Worm (Caenorhabditis elegans): ENCODE measurements around the gene dyf-19.

The dyf-19 gene

DNA sequence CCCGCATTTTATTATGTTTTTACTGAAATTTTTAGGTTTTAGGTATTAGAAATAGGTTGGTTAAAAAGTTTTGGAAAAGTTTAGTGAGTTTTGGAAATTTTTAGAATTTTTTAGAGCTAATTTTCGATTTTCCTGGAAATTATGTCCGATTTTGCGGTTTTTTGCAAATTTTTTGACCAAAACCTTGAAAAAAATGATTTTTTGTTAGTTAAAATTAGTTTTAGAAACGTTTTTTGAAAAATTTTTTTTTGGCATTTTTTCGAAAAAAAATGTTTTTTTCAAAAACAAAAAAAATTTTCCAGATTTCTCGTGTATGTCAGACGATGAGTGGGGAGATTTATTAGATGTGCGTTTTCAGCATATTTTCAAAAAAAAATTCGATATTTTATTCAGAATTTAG, at the start of gene dyf-19:
Gene dyf-19, plus strand, starts transcription at position 301 of the 400 bp plus-strand sequence.
- TF ChIP-seq W03F9.2 (tag; optimal IDR thresholded peaks at IDR 0.05) (no peak), him-1 (tag; optimal IDR thresholded peaks at IDR 0.05) (no peak), dao-5 (tag; optimal IDR thresholded peaks at IDR 0.05) (no peak)

DNA sequence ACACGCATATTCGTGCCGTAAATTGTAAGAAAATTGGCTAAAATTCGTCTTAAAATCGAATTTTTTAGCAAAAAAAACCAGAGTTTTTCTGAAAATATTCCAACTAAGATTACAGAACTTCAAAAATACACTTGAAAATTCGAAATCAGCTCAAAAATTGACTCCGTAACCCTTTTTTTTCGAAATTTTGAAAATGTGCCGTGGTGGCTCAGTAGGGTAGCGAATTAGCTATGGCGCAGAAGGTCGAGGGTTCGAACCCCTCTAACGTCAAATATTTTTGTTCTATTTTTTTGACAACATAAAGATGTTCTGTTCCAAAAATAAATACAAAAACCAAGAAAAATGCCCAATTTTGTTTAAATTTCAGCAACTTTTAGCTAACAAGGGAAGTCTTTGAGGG, 45.3 kb upstream of the dyf-19 start:
- TF ChIP-seq dao-5 (tag; optimal IDR thresholded peaks at IDR 0.05) (no peak), W03F9.2 (tag; optimal IDR thresholded peaks at IDR 0.05) (no peak), him-1 (tag; optimal IDR thresholded peaks at IDR 0.05) (no peak)

DNA sequence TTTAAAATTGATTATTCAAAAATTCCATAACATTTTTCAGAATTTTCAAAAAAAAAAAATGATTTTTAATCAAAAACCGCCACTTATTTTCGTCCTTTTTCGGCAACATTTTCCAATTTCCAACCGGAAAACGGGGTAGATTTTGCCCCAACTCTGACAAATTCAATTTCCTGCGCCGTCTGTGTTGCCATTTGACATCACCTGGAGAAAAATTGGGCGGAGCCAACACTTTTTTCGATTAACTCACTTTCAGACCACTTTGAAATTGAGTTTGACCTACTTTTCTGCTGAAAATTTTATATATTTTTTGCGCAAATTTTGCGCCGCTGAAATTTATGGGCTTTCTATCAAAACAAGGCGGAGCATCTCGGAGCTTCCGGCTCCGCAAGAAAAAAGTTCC, 42.6 kb upstream of the dyf-19 start:
- TF ChIP-seq dao-5 (tag; optimal IDR thresholded peaks at IDR 0.05) (no peak), W03F9.2 (tag; optimal IDR thresholded peaks at IDR 0.05) (no peak), him-1 (tag; optimal IDR thresholded peaks at IDR 0.05) (no peak)

DNA sequence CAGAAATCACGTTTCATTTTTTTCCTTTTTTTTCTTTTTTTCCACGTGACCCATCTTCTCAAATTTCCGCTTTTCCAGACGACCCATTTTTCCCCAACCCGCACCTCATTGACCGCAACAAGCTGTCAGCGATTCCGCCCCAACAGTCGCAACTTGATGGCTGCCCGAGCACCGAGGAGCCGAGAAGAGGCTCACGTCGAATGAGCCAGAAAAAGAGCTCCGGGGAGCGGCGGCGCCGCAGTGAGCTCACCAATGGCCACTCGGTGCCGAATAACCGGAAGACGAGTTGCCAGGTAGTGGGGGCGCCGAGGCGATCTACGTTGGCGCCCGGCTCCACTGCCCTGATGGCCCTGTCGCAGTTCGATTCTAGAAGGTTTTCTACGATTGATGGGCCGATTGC, 34.0 kb upstream of the dyf-19 start:
- no peak for TF ChIP-seq W03F9.2 (tag; optimal IDR thresholded peaks at IDR 0.05)
- TF ChIP-seq him-1 (tag; optimal IDR thresholded peaks at IDR 0.05), result no peak
- no peak for TF ChIP-seq dao-5 (tag; optimal IDR thresholded peaks at IDR 0.05)

DNA sequence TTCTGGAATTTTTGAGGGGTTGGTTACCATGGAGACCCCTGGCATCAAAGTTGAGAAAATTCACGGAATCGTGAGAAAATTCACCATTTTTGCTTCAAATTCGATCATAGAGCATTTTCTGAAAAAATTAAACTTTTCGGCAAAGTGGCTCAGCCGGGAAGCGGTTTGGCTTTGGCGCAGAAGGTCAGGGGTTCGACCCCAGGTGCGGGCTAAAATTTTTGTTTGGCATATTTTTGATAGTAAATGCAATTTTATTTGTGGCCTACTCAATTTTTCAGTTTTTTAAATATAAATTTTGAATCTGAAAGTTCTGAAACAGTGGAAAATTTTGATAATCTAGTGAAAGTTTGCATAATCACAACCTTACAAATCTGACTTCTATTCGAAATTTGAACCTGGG, 25.8 kb upstream of the dyf-19 start:
- TF ChIP-seq dao-5 (tag; optimal IDR thresholded peaks at IDR 0.05) (no peak), W03F9.2 (tag; optimal IDR thresholded peaks at IDR 0.05) (no peak), him-1 (tag; optimal IDR thresholded peaks at IDR 0.05) (no peak)

DNA sequence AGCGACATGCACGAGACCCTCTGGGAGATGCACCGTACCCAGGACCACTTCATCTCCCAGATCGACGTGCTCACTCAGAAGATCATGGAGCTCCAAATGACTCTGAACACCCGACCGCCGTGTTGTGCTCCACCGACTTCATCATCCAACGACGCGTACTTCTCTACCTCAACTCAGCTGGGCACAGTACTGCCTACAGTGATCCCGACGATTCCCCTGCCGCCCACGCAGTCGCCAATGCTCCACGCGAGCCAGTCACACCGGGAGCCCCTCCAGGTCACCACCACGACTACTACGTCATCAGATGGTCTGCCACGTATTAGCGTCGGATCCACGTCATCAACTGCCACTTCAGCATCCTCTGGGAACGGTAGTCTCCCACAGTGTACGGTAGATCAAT, 19.4 kb upstream of the dyf-19 start:
- TF ChIP-seq him-1 (tag; optimal IDR thresholded peaks at IDR 0.05) (no peak), dao-5 (tag; optimal IDR thresholded peaks at IDR 0.05) (no peak), W03F9.2 (tag; optimal IDR thresholded peaks at IDR 0.05) (no peak)

DNA sequence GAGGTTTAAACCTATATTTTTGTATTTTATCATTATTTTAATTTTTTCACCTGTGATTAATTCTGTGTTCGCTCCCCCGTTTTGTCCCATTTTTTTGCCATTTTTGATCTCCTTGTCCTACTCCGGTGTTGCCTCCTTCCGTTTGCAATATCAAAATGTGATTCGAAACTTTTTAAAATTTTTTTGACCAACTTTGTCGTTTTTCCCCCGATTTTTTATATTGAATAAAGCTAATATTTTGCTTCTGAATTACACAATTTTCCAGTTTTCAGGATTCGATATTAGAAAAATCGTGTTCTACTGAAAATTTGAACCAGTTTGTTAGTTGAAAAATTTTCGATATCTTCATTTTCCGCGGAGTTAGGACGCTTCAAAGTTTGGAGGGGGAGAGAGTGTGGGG, 19.0 kb upstream of the dyf-19 start, which contains the start of gene nlp-25:
Gene nlp-25, plus strand, starts transcription at position 301 of the 400 bp plus-strand sequence.
- no peak for TF ChIP-seq him-1 (tag; optimal IDR thresholded peaks at IDR 0.05)
- TF ChIP-seq dao-5 (tag; optimal IDR thresholded peaks at IDR 0.05), result no peak
- no peak for TF ChIP-seq W03F9.2 (tag; optimal IDR thresholded peaks at IDR 0.05)

DNA sequence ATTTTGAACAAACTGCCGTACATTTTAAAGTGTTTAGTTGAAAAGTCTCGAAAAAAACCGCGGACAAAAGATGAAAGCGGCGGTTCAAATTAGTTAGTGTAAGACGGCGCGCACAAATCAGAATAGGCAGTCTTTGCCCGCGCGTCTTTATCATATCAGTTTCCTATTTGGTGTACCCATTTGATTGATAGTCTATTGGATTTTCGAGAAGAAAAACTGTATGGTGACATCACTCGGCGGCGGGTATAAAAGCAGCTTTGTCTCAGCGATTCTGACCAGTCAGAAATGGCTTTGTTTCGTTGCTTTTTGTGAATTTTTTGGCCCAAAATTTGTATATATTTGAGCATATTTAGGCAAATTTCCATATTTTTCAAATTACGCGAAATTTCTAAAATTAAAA, 16.2 kb upstream of the dyf-19 start:
- TF ChIP-seq W03F9.2 (tag; optimal IDR thresholded peaks at IDR 0.05) (no peak), dao-5 (tag; optimal IDR thresholded peaks at IDR 0.05) (no peak), him-1 (tag; optimal IDR thresholded peaks at IDR 0.05) (no peak)

DNA sequence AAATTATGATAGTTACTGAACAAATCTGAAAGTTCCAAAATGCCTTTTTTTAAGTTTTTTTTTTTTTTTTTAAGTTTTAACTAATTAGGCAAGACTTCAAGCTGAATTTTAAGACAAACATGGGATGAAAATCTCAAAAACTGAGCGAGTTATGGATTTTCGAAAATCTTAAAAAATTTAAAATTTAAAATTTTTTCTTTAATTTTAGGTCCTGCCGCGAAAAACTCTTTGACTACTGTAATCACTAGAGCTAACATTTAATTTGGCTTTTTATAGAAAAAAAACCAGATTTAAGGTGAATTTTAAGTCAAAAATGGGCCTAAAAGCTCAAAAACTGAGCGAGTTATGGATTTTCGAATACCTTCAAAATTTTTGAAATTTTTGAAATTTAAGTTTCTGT, 15.7 kb upstream of the dyf-19 start, which contains the start of gene grsp-1:
Gene grsp-1, plus strand, starts transcription at position 301 of the 400 bp plus-strand sequence.
- TF ChIP-seq W03F9.2 (tag; optimal IDR thresholded peaks at IDR 0.05) (no peak), dao-5 (tag; optimal IDR thresholded peaks at IDR 0.05) (no peak), him-1 (tag; optimal IDR thresholded peaks at IDR 0.05) (no peak)

DNA sequence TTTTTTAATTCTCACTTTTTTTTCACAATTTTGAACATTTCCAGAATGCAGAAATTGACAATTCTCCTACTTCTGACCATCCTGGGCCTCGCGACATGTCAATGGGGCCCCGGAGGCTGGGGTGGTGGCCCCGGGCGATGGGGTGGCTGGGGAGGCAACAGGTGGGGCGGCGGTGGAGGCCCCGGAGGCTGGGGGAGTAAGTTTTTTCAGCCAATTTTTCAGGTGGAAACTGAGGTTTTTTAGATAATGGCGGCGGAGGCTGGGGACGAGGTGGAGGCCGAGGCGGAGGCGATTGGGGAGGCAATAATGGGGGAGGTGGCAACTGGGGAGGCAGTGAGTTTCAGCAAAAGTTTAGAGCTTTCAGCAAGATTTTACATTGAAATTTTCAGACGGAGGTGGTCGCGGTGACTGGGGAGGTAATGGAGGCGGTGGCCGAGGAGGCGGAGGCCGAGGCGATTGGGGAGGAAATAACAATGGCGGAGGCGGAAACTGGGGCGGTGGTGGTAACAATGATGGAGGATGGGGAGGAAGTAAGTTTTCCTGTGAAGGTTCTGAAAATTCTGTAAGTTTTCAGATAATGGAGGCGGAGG, 14.6 kb upstream of the dyf-19 start:
- TF ChIP-seq him-1 (tag; optimal IDR thresholded peaks at IDR 0.05) (no peak), dao-5 (tag; optimal IDR thresholded peaks at IDR 0.05) (no peak), W03F9.2 (tag; optimal IDR thresholded peaks at IDR 0.05) (no peak)

DNA sequence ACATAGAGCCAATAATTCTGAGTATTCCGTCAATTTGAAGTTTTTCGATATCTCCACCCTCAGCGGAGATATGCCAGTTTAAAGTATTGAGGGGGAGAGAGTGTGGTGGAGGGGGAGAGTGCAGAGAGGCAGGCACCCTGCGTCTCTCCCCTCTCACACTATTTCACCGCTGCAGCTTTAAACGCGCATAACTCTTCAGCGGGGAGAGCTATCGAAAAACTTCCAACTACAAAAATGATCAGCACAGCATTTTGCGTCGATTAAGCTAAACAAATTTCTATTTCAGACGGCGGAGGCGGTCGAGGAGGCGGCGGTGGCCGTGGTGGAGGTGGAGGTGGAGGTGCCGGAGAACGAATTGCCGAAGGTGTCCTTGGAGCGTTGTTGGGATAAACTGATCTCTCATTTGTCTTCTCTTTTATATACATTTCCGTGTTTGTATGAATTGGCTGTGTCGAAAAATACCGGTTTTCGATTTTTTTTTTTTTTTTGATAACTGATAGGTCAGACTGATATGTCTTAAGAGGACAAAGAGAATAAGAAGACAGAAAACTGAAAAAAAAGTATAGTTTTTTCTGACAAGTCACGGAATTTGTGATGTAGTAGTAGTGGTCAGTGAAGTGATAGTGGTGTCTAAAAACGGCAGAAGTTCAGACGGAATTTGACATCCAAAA, 13.0 kb upstream of the dyf-19 start:
- no peak for TF ChIP-seq him-1 (tag; optimal IDR thresholded peaks at IDR 0.05)
- TF ChIP-seq dao-5 (tag; optimal IDR thresholded peaks at IDR 0.05), result no peak
- no peak for TF ChIP-seq W03F9.2 (tag; optimal IDR thresholded peaks at IDR 0.05)

DNA sequence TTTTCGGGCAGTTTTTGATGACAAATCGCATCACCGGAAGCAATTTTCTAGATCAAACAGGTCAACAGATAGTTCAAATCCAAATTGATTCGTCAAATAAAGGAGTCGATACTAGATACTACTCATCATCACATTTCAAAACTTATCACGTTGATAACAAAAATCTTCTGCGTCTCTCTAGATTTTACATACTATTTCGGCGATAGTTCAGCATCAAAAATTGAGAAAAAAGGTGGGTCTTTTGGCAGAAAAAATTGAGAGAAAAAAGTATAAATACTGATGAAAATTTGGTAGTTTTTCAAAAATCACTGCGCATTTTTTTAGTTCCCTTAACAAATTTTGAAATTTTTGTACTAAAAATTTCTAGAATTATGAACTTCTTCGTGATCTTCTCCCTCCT, 11.7 kb upstream of the dyf-19 start, which contains the start of gene nlp-26:
Gene nlp-26, plus strand, starts transcription at position 301 of the 400 bp plus-strand sequence.
- no peak for TF ChIP-seq dao-5 (tag; optimal IDR thresholded peaks at IDR 0.05)

DNA sequence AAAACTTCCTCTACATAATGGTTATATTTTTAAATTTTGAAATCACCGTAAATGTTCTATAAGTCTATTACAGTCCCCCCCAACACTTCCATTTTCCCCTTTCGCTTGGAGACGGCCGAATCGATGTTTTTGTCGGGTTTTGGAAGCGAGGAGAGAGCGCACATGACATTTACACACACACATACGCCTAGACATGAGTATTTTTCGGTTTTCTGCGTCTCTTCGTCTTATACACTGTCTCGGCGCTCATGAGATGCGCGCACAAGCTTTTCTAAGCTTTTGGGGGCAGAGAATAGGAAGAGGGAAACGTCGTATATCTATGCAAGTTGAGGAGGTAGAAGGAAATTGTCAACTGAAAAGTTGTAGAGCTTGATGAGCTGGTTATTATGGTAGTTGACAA, 4.8 kb upstream of the dyf-19 start:
- TF ChIP-seq W03F9.2 (tag; optimal IDR thresholded peaks at IDR 0.05) (no peak), dao-5 (tag; optimal IDR thresholded peaks at IDR 0.05) (no peak), him-1 (tag; optimal IDR thresholded peaks at IDR 0.05) (no peak)

DNA sequence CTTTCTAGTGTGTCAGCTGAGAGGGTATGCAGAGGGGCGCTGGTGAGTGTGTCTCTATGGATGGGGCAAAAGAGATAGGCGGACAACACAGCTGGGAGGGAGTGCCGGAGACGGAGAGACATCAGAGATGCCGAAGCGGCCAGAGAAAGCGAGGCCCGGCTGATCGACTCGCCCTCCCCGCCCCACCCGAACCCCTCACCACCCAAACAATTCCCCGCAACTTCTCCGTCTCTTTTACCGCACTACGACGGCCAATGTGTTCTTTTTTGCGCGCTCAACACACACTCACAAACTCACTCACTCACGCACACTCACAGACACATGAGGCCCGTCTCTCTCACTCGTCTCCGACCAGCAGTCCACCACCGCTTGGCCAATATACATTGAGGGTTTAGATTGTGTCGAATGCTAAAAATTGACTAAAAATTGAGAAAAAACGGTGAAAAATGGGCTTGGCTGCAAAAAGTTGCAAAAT, 2.4 kb upstream of the dyf-19 start, which contains the start of gene Y43F8C.3:
Gene Y43F8C.3, minus strand, starts transcription at position 187 of the 475 bp plus-strand sequence.
- peak; percentile 60 for TF ChIP-seq him-1 (tag; optimal IDR thresholded peaks at IDR 0.05)
- TF ChIP-seq dao-5 (tag; optimal IDR thresholded peaks at IDR 0.05), result no peak
- TF ChIP-seq W03F9.2 (tag; optimal IDR thresholded peaks at IDR 0.05), result peak; percentile 7
